Worm (Caenorhabditis elegans) whole organism, L1 larva: ENCODE measurements around the gene mrpl-44.

Experiments used
- efl-1 ChIP-seq, 4 experiments: fragments of 150-350 bp; optimal IDR thresholded peaks in 3 of 4; peaks in 1 of 4; 1 replicate in 1 of 4; 2 replicates in 3 of 4; lab custom pipeline; 2014; ENCODE audit warnings: missing biosample characterization in 2 of 4, missing genetic modification characterization in 2 of 4, missing genetic modification reagents in 2 of 4
- lin-13 ChIP-seq: fragments of 150-350 bp; optimal IDR thresholded peaks from 2 replicates; lab custom pipeline; 2014; ENCODE audit warnings: missing biosample characterization, missing genetic modification reagents, missing genetic modification characterization
- ztf-11 ChIP-seq, 2 experiments: sonication (generic microtip); optimal IDR thresholded peaks; 2 replicates each; lab custom pipeline; 2016 to 2017; ENCODE audit warnings: missing genetic modification characterization in 2 of 2, missing biosample characterization in 1 of 2, missing compliant biosample characterization in 1 of 2

ce11 chrIII:9045838-9046237 lies 43.3 kb downstream of the mrpl-44 start, which contains the start of gene R107.2:
- no peak for TF ChIP-seq efl-1 (optimal IDR thresholded peaks at IDR 0.05; lab: Kevin White, UChicago)
- TF ChIP-seq efl-1 (GFP tag; optimal IDR thresholded peaks at IDR 0.05 in 1 of 2; lab: Kevin White, UChicago): no peak
- no peak for TF ChIP-seq ztf-11 (tag; optimal IDR thresholded peaks at IDR 0.05; lab: Kevin White, UChicago)
- TF ChIP-seq lin-13 (GFP tag; lab: Kevin White, UChicago): no peak
